Worm (Caenorhabditis elegans) whole organism, L4 larva: Measurements from ENCODE around the gene R11F4.2.

Experiments used
- F10B5.3 ChIP-seq: sonication (generic microtip); optimal IDR thresholded peaks from 2 replicates; lab custom pipeline; 2016; ENCODE audit warnings: mild to moderate bottlenecking, missing genetic modification characterization, missing compliant biosample characterization
- T26A8.4 ChIP-seq: fragments of 200-800 bp; sonication (Bioruptor generic); IDR thresholded peaks from 2 replicates; pipeline ENCODE4 v1.3.6; 2022; ENCODE audit warnings: missing genetic modification characterization, missing compliant biosample characterization
- Y105C5A.15 ChIP-seq: fragments of 200-800 bp; sonication (Bioruptor generic); IDR thresholded peaks from 2 replicates; pipeline ENCODE4 v1.3.6; 2022; ENCODE audit warnings: missing genetic modification characterization, missing compliant biosample characterization
- Y5F2A.4 ChIP-seq: fragments of 200-800 bp; sonication (Bioruptor generic); optimal IDR thresholded peaks from 2 replicates; lab custom pipeline; 2018; ENCODE audit warnings: mild to moderate bottlenecking, missing genetic modification characterization, missing compliant biosample characterization
- Y75B8A.6 ChIP-seq: fragments of 200-800 bp; sonication (Bioruptor generic); IDR thresholded peaks from 2 replicates; pipeline ENCODE4 v1.3.6; 2022; ENCODE audit warnings: missing genetic modification reagents, missing genetic modification characterization, missing compliant biosample characterization
- ZK546.5 ChIP-seq, 2 experiments: sonication (generic microtip); optimal IDR thresholded peaks; 2 replicates each; lab custom pipeline; 2017; ENCODE audit warnings: missing biosample characterization in 2 of 2, missing genetic modification characterization in 2 of 2
- aha-1 ChIP-seq: fragments of 150-350 bp; peaks from one replicate; lab custom pipeline; 2014; ENCODE audit warnings: missing biosample characterization, missing genetic modification characterization
- ceh-20 ChIP-seq: fragments of 200-800 bp; sonication (Bioruptor generic); IDR thresholded peaks from 2 replicates; pipeline ENCODE4 v1.3.6; 2022; ENCODE audit warnings: missing genetic modification reagents, missing genetic modification characterization, missing compliant biosample characterization
- ceh-44 ChIP-seq: fragments of 200-800 bp; sonication (Bioruptor generic); IDR thresholded peaks from 2 replicates; pipeline ENCODE4 v1.3.6; 2022; ENCODE audit warnings: missing genetic modification reagents, missing genetic modification characterization, missing compliant biosample characterization
- ceh-62 ChIP-seq: sonication (generic microtip); optimal IDR thresholded peaks from 2 replicates; lab custom pipeline; 2017; ENCODE audit warnings: missing biosample characterization, missing genetic modification characterization
- ces-1 ChIP-seq: fragments of 150-350 bp; sonication (generic microtip); optimal IDR thresholded peaks from 4 replicates; lab custom pipeline; 2014; ENCODE audit warnings: missing biosample characterization, missing genetic modification reagents, missing genetic modification characterization
- cey-2 ChIP-seq: sonication (generic microtip); optimal IDR thresholded peaks from 3 replicates; lab custom pipeline; 2017; ENCODE audit warnings: missing genetic modification characterization, mild to moderate bottlenecking, missing compliant biosample characterization, antibody characterized with exemption, borderline replicate concordance; ENCODE audit not compliant: insufficient read depth
- ctbp-1 ChIP-seq: fragments of 200-800 bp; sonication (Bioruptor generic); IDR thresholded peaks from 2 replicates; pipeline ENCODE4 v1.3.6; 2022; ENCODE audit warnings: missing genetic modification reagents, missing genetic modification characterization, missing compliant biosample characterization
- daf-16 ChIP-seq, 3 experiments: sonication (generic microtip); optimal IDR thresholded peaks; 2 replicates each; lab custom pipeline; 2016 to 2017; ENCODE audit warnings: missing genetic modification characterization in 3 of 3, missing genetic modification reagents in 3 of 3, mild to moderate bottlenecking in 2 of 3, missing compliant biosample characterization in 2 of 3, missing biosample characterization in 1 of 3, moderate library complexity in 1 of 3
- dmd-9 ChIP-seq: fragments of 200-800 bp; sonication (Bioruptor generic); IDR thresholded peaks from 2 replicates; pipeline ENCODE4 v1.3.6; 2022; ENCODE audit warnings: missing genetic modification reagents, missing genetic modification characterization, missing compliant biosample characterization
- duxl-1 ChIP-seq: sonication (generic microtip); optimal IDR thresholded peaks from 2 replicates; lab custom pipeline; 2016; ENCODE audit warnings: mild to moderate bottlenecking, missing genetic modification characterization, moderate library complexity, missing compliant biosample characterization; ENCODE audit not compliant: poor library complexity
- egl-43 ChIP-seq: fragments of 200-800 bp; sonication (Bioruptor generic); IDR thresholded peaks from 2 replicates; pipeline ENCODE4 v1.3.6; 2022; ENCODE audit warnings: missing genetic modification reagents, missing genetic modification characterization, missing compliant biosample characterization
- gei-8 ChIP-seq: fragments of 200-800 bp; sonication (Bioruptor generic); optimal IDR thresholded peaks from 2 replicates; lab custom pipeline; 2018; ENCODE audit warnings: mild to moderate bottlenecking, missing genetic modification characterization, missing compliant biosample characterization
- hif-1 ChIP-seq, 2 experiments: sonication (generic microtip); optimal IDR thresholded peaks; 2 replicates each; lab custom pipeline; 2016 to 2017; ENCODE audit warnings: missing compliant biosample characterization in 2 of 2, missing genetic modification characterization in 2 of 2, missing genetic modification reagents in 2 of 2, missing genotype in 2 of 2, mild to moderate bottlenecking in 1 of 2
- hlh-30 ChIP-seq: sonication (generic microtip); optimal IDR thresholded peaks from 2 replicates; lab custom pipeline; 2017; ENCODE audit warnings: antibody characterized with exemption, mild to moderate bottlenecking, missing genetic modification characterization, missing compliant biosample characterization; ENCODE audit not compliant: insufficient read depth
- jun-1 ChIP-seq: fragments of 150-350 bp; optimal IDR thresholded peaks from 2 replicates; lab custom pipeline; 2014; ENCODE audit warnings: missing biosample characterization, missing genetic modification reagents, missing genetic modification characterization
- lin-13 ChIP-seq: fragments of 150-350 bp; optimal IDR thresholded peaks from 2 replicates; lab custom pipeline; 2014; ENCODE audit warnings: missing biosample characterization, missing genetic modification reagents, missing genetic modification characterization
- lsy-2 ChIP-seq, 2 experiments: fragments of 150-350 bp in 1 of 2; sonication (generic microtip) in 1 of 2; optimal IDR thresholded peaks; 2 replicates each; lab custom pipeline; 2014 to 2017; ENCODE audit warnings: missing biosample characterization in 2 of 2, missing genetic modification characterization in 2 of 2
- madf-9 ChIP-seq: fragments of 200-800 bp; sonication (Bioruptor generic); conservative IDR thresholded peaks from 2 replicates; pipeline ENCODE4 v1.3.6; 2022; ENCODE audit warnings: missing genetic modification reagents, missing genetic modification characterization, missing compliant biosample characterization
- mep-1 ChIP-seq: fragments of 150-350 bp; sonication (generic microtip); optimal IDR thresholded peaks from 3 replicates; lab custom pipeline; 2014; ENCODE audit warnings: missing biosample characterization, missing genetic modification characterization
- nhr-10 ChIP-seq: fragments of 150-350 bp; optimal IDR thresholded peaks from 2 replicates; lab custom pipeline; 2014; ENCODE audit warnings: missing biosample characterization, missing genetic modification characterization
- nhr-102 ChIP-seq: sonication (generic microtip); optimal IDR thresholded peaks from 2 replicates; lab custom pipeline; 2016; ENCODE audit warnings: mild to moderate bottlenecking, missing genetic modification characterization, moderate library complexity, missing compliant biosample characterization
- nhr-11 ChIP-seq: fragments of 150-350 bp; optimal IDR thresholded peaks from 2 replicates; lab custom pipeline; 2014; ENCODE audit warnings: missing biosample characterization, missing genetic modification characterization
- nhr-237 ChIP-seq: sonication (generic microtip); optimal IDR thresholded peaks from 2 replicates; lab custom pipeline; 2017; ENCODE audit warnings: missing biosample characterization, missing genetic modification characterization
- nhr-42 ChIP-seq: fragments of 200-800 bp; sonication (Bioruptor generic); IDR thresholded peaks from 2 replicates; pipeline ENCODE4 v1.3.6; 2022; ENCODE audit warnings: missing genetic modification characterization, missing compliant biosample characterization
- nhr-48 ChIP-seq: sonication (generic microtip); optimal IDR thresholded peaks from 2 replicates; lab custom pipeline; 2016; ENCODE audit warnings: mild to moderate bottlenecking, missing genetic modification characterization, missing compliant biosample characterization
- rbr-2 ChIP-seq: sonication (generic microtip); optimal IDR thresholded peaks from 2 replicates; lab custom pipeline; 2016; ENCODE audit warnings: missing genotype, missing genetic modification characterization, missing compliant biosample characterization
- saeg-2 ChIP-seq: fragments of 200-800 bp; sonication (Bioruptor generic); IDR thresholded peaks from 2 replicates; pipeline ENCODE4 v1.3.6; 2022; ENCODE audit warnings: missing genetic modification reagents, missing genetic modification characterization, missing compliant biosample characterization
- sdz-12 ChIP-seq: fragments of 200-800 bp; sonication (Bioruptor generic); optimal IDR thresholded peaks from 2 replicates; lab custom pipeline; 2018; ENCODE audit warnings: mild to moderate bottlenecking, missing genetic modification characterization, missing compliant biosample characterization
- set-16 ChIP-seq: fragments of 200-800 bp; sonication (Bioruptor generic); IDR thresholded peaks from 2 replicates; pipeline ENCODE4 v1.3.6; 2022; ENCODE audit warnings: missing genetic modification reagents, missing genetic modification characterization, missing compliant biosample characterization
- spr-3 ChIP-seq: fragments of 200-800 bp; sonication (Bioruptor generic); optimal IDR thresholded peaks from 2 replicates; lab custom pipeline; 2018; ENCODE audit warnings: mild to moderate bottlenecking, missing genetic modification characterization, missing compliant biosample characterization
- tag-97 ChIP-seq: fragments of 200-800 bp; sonication (Bioruptor generic); IDR thresholded peaks from 2 replicates; pipeline ENCODE4 v1.3.6; 2022; ENCODE audit warnings: missing genetic modification characterization, missing compliant biosample characterization
- tra-1 ChIP-seq: fragments of 200-800 bp; sonication (Bioruptor generic); IDR thresholded peaks from 2 replicates; pipeline ENCODE4 v1.3.6; 2022; ENCODE audit warnings: missing genetic modification reagents, missing genetic modification characterization, missing compliant biosample characterization
- unc-130 ChIP-seq: sonication (generic microtip); optimal IDR thresholded peaks from 2 replicates; lab custom pipeline; 2016; ENCODE audit warnings: missing genetic modification reagents, missing genetic modification characterization, missing compliant biosample characterization
- unc-62 ChIP-seq, 3 experiments: fragments of 150-350 bp in 1 of 3; sonication (generic microtip); optimal IDR thresholded peaks in 2 of 3; peaks in 1 of 3; 1 replicate in 1 of 3; 2 replicates in 2 of 3; lab custom pipeline; 2014 to 2017; ENCODE audit warnings: missing biosample characterization in 3 of 3, missing genetic modification characterization in 3 of 3, missing genetic modification reagents in 3 of 3, missing genotype in 1 of 3
- zag-1 ChIP-seq: fragments of 150-350 bp; optimal IDR thresholded peaks from 2 replicates; lab custom pipeline; 2014; ENCODE audit warnings: missing biosample characterization, missing genetic modification characterization
- zfp-3 ChIP-seq: fragments of 200-800 bp; sonication (Bioruptor generic); conservative IDR thresholded peaks from 2 replicates; pipeline ENCODE4 v1.3.6; 2022; ENCODE audit warnings: missing genetic modification reagents, missing genetic modification characterization, missing compliant biosample characterization
- ztf-7 ChIP-seq: fragments of 150-350 bp; optimal IDR thresholded peaks from 2 replicates; lab custom pipeline; 2014; ENCODE audit warnings: missing biosample characterization, missing genetic modification characterization

Gene R11F4.2

ce11 chrII:4091828-4092227, 9.0 kb downstream of the R11F4.2 start, which contains the start of gene R11F4.1:
Gene R11F4.1, plus strand, starts transcription at chrII:4091930.
- TF ChIP-seq aha-1 (peak; percentile 97), set-16 (GFP tag; lab: Robert Waterston, UW) (no peak)
- TF ChIP-seq, all 104 proteins: peak for 1

DNA sequence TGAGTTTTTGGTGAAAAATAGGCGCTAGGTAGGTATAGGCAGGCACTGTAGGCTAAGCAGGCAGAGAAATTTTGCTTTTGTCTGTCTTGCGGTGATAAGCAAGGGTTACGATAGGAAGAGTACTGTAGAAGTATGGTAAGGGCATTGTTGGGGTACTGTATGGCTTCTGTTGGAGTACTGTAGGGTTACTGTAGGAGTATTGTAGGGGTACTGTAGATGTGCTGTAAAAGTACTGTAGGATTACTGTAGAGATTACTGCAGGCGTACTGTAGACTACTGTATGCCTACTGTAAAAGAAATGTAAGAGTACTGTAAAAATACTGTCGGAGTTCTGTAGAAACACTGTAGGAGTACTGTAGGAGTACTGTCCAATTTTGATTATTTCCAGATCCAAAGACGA, 9.6 kb downstream of the R11F4.2 start:
- no peak for TF ChIP-seq nhr-237 (tag; lab: Kevin White, UChicago)
- no peak for TF ChIP-seq hif-1 (tag; optimal IDR thresholded peaks at IDR 0.05; lab: Kevin White, UChicago)
- no peak for TF ChIP-seq unc-130 (GFP tag; lab: Kevin White, UChicago)
- no peak for TF ChIP-seq ctbp-1 (GFP tag; lab: Robert Waterston, UW)
- no peak for TF ChIP-seq cey-2 (tag; lab: Kevin White, UChicago)
- no peak for TF ChIP-seq ztf-7 (tag; lab: Kevin White, UChicago)
- TF ChIP-seq lin-13 (GFP tag; lab: Kevin White, UChicago), result no peak
- peak in 1 of 2 experiments; percentile 58 for TF ChIP-seq unc-62 (GFP tag; optimal IDR thresholded peaks at IDR 0.05 in 1 of 2; lab: Kevin White, UChicago)
- TF ChIP-seq unc-62 (tag; optimal IDR thresholded peaks at IDR 0.05; lab: Kevin White, UChicago), result no peak
- no peak for TF ChIP-seq nhr-10
- no peak for TF ChIP-seq sdz-12 (GFP tag; lab: Kevin White, UChicago)
- TF ChIP-seq tag-97 (GFP tag; lab: Robert Waterston, UW), result no peak
- TF ChIP-seq nhr-102 (tag; lab: Kevin White, UChicago), result no peak
- peak in 1 of 2 experiments; percentile 39 for TF ChIP-seq lsy-2 (tag; optimal IDR thresholded peaks at IDR 0.05; lab: Kevin White, UChicago)
- TF ChIP-seq zfp-3 (GFP tag; lab: Robert Waterston, UW), result peak; percentile 48; the same call in 1 of the 2 replicates
- no peak for TF ChIP-seq ceh-44 (GFP tag; lab: Robert Waterston, UW)

DNA sequence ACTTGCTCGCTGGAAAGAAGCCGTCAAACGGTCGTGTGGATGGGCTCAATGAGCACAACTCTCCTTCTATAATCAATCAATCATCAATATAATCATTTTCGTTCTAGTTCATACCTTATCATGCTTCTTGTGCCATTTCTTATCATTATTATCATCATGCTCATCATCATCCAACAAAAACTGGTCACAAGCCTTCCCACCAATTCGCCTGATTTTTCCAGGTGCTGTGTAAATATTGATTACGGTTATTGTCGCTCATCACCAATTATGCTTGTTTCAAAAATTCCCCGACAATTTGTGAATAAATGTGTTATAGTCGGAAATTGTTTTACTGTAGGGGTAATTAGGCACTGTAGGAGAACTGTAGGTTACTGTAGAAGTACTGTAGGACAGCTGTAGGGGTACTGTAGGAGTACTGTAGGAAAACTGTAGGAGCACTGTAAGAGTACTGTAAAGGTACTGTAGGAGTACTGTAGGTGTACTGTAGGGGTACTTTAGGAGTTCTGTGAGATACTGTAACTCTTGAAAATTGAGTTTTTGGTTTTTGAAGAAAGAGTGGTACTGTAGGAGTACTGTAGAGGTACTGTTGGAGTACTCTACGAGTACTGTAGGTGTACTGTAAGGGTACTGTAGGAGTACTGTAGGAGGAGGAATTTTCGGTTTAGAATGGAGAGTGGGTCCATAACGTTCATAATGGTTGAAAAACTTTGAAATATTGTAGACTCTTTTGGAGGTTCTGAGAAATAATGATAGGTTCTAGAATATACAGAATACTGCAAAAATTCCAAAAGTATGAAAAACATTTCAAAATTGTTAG, 11.4 kb downstream of the R11F4.2 start:
- no peak for TF ChIP-seq rbr-2 (tag; lab: Kevin White, UChicago)
- no peak for TF ChIP-seq spr-3 (GFP tag; lab: Kevin White, UChicago)
- TF ChIP-seq nhr-48 (tag; lab: Kevin White, UChicago), result peak; percentile 15
- no peak for TF ChIP-seq dmd-9 (GFP tag; lab: Robert Waterston, UW)
- peak; percentile 66 for TF ChIP-seq mep-1 (tag; lab: Kevin White, UChicago)
- no peak for TF ChIP-seq aha-1
- no peak for TF ChIP-seq Y5F2A.4
- TF ChIP-seq duxl-1 (tag; lab: Kevin White, UChicago), result peak; percentile 37
- 0 out of 2 replicates have a peak, but pooled peaks have one; percentile 18 for TF ChIP-seq tra-1 (GFP tag; lab: Robert Waterston, UW)
- 0 out of 2 replicates have a peak, but pooled peaks have one; percentile 44 for TF ChIP-seq madf-9 (GFP tag; lab: Robert Waterston, UW)
- peak in 1 of 2 experiments; percentile 19 for TF ChIP-seq daf-16 (GFP tag; optimal IDR thresholded peaks at IDR 0.05; lab: Kevin White, UChicago)
- TF ChIP-seq daf-16 (tag; optimal IDR thresholded peaks at IDR 0.05; lab: Kevin White, UChicago), result no peak
- no peak for TF ChIP-seq Y105C5A.15
- TF ChIP-seq T26A8.4 (GFP tag; lab: Robert Waterston, UW), result peak; percentile 60
- 0 out of 2 replicates have a peak, but pooled peaks have one; percentile 23 for TF ChIP-seq ceh-20
- TF ChIP-seq nhr-42, result no peak
- no peak for TF ChIP-seq jun-1 (tag; lab: Kevin White, UChicago)
- 0 out of 2 replicates have a peak, but pooled peaks have one; percentile 64 for TF ChIP-seq zfp-3 (GFP tag; lab: Robert Waterston, UW)
- TF ChIP-seq F10B5.3 (tag; lab: Kevin White, UChicago), result no peak
- TF ChIP-seq sdz-12 (GFP tag; lab: Kevin White, UChicago), result no peak
- TF ChIP-seq nhr-11 (tag; lab: Kevin White, UChicago), result no peak
- TF ChIP-seq ceh-62 (tag; lab: Kevin White, UChicago), result no peak
- no peak for TF ChIP-seq ces-1
- no peak for TF ChIP-seq ZK546.5 (tag; optimal IDR thresholded peaks at IDR 0.05; lab: Kevin White, UChicago)
- no peak for TF ChIP-seq egl-43 (GFP tag; lab: Robert Waterston, UW)
- TF ChIP-seq hlh-30 (tag; lab: Kevin White, UChicago), result peak; percentile 21
- TF ChIP-seq gei-8, result peak; percentile 19
- TF ChIP-seq saeg-2 (GFP tag; lab: Robert Waterston, UW), result no peak
- 0 out of 2 replicates have a peak, but pooled peaks have one; percentile 71 for TF ChIP-seq Y75B8A.6
- no peak for TF ChIP-seq zag-1
- peak in 1 of 2 experiments; percentile 95 for TF ChIP-seq lsy-2 (tag; optimal IDR thresholded peaks at IDR 0.05; lab: Kevin White, UChicago)
